Worm (Caenorhabditis elegans): Measurements from ENCODE around the gene abu-2.

ce11 chrX:1410552-1410951 lies at the start of gene abu-2:
- TF ChIP-seq nhr-237 (tag; optimal IDR thresholded peaks at IDR 0.05): no peak
- no peak for TF ChIP-seq ceh-82 (tag; optimal IDR thresholded peaks at IDR 0.05)
- TF ChIP-seq hif-1 (tag; optimal IDR thresholded peaks at IDR 0.05): no peak
- TF ChIP-seq fos-1 (tag; optimal IDR thresholded peaks at IDR 0.05): no peak
- no peak for TF ChIP-seq lsy-2 (tag; optimal IDR thresholded peaks at IDR 0.05)
